Fruit fly (Drosophila melanogaster) whole organism, embryonic: ENCODE results near the gene CG10841.
A peak's percentile ranks its signal among the peaks of the same experiment; 100 is the strongest.

Experiments
- Antp ChIP-seq: fragments of 200-800 bp; sonication (Bioruptor generic); optimal IDR thresholded peaks from 3 replicates; lab custom pipeline; 2016; ENCODE audit warnings: missing biosample characterization, missing genetic modification characterization
- C15 ChIP-seq: fragments of 200-800 bp; sonication (Bioruptor generic); IDR thresholded peaks from 3 replicates; pipeline ENCODE4 v1.3.6; 2022; ENCODE audit warnings: missing biosample characterization, missing genetic modification characterization
- CG10431 ChIP-seq: fragments of 200-800 bp; sonication (Bioruptor generic); optimal IDR thresholded peaks from 3 replicates; lab custom pipeline; 2018; ENCODE audit warnings: missing biosample characterization, mild to moderate bottlenecking, missing genetic modification characterization
- CG10959 ChIP-seq: fragments of 200-800 bp; sonication (Bioruptor generic); IDR thresholded peaks from 2 replicates; pipeline ENCODE4 v1.3.6; 2022; ENCODE audit warnings: missing biosample characterization, missing genetic modification characterization
- CG11560 ChIP-seq: fragments of 200-800 bp; sonication (Bioruptor generic); IDR thresholded peaks from 3 replicates; pipeline ENCODE4 v1.3.6; 2022; ENCODE audit warnings: missing biosample characterization, missing genetic modification characterization
- CG11723 ChIP-seq: fragments of 200-800 bp; sonication (Bioruptor generic); optimal IDR thresholded peaks from 2 replicates; lab custom pipeline; 2017; ENCODE audit warnings: missing biosample characterization, mild to moderate bottlenecking, missing genetic modification characterization
- CG12299 ChIP-seq: fragments of 200-800 bp; sonication (Bioruptor generic); optimal IDR thresholded peaks from 2 replicates; lab custom pipeline; 2018; ENCODE audit warnings: missing biosample characterization, mild to moderate bottlenecking, missing genetic modification characterization
- CG1233 ChIP-seq: fragments of 200-800 bp; sonication (Bioruptor generic); optimal IDR thresholded peaks from 4 replicates; lab custom pipeline; 2018; ENCODE audit warnings: missing biosample characterization, mild to moderate bottlenecking, missing genetic modification characterization
- CG13287 ChIP-seq: fragments of 200-800 bp; sonication (Bioruptor generic); IDR thresholded peaks from 2 replicates; pipeline ENCODE4 v1.3.6; 2022; ENCODE audit warnings: missing biosample characterization, missing genetic modification characterization; ENCODE audit not compliant: partially characterized antibody
- CG13775 ChIP-seq: fragments of 200-800 bp; sonication (Bioruptor generic); optimal IDR thresholded peaks from 3 replicates; lab custom pipeline; 2017; ENCODE audit warnings: missing biosample characterization, mild to moderate bottlenecking, missing genetic modification characterization
- CG15011 ChIP-seq: fragments of 200-800 bp; sonication (Bioruptor generic); optimal IDR thresholded peaks from 3 replicates; lab custom pipeline; 2018; ENCODE audit warnings: missing biosample characterization, mild to moderate bottlenecking, missing genetic modification characterization
- CG1602 ChIP-seq: fragments of 200-800 bp; sonication (Bioruptor generic); optimal IDR thresholded peaks from 3 replicates; lab custom pipeline; 2016; ENCODE audit warnings: missing biosample characterization, missing genetic modification characterization
- CG30431 ChIP-seq: fragments of 200-800 bp; sonication (Bioruptor generic); optimal IDR thresholded peaks from 2 replicates; lab custom pipeline; 2017; ENCODE audit warnings: missing biosample characterization, missing genetic modification characterization
- CG3065 ChIP-seq: fragments of 200-800 bp; sonication (Bioruptor generic); optimal IDR thresholded peaks from 2 replicates; lab custom pipeline; 2016; ENCODE audit warnings: missing biosample characterization, missing genetic modification characterization
- CG32772 ChIP-seq: fragments of 200-800 bp; sonication (Bioruptor generic); IDR thresholded peaks from 2 replicates; pipeline ENCODE4 v1.3.6; 2022; ENCODE audit warnings: missing biosample characterization, missing genetic modification characterization
- CG3995 ChIP-seq: fragments of 200-800 bp; sonication (Bioruptor generic); optimal IDR thresholded peaks from 3 replicates; lab custom pipeline; 2016; ENCODE audit warnings: missing biosample characterization, missing genetic modification characterization
- CG4730 ChIP-seq: fragments of 200-800 bp; sonication (Bioruptor generic); IDR thresholded peaks from 2 replicates; pipeline ENCODE4 v1.3.6; 2022; ENCODE audit warnings: missing biosample characterization, missing genetic modification characterization
- CG5245 ChIP-seq: fragments of 200-800 bp; sonication (Bioruptor generic); optimal IDR thresholded peaks from 3 replicates; lab custom pipeline; 2016; ENCODE audit warnings: missing biosample characterization, missing genetic modification characterization
- CG6175 ChIP-seq: fragments of 200-800 bp; sonication (Bioruptor generic); IDR thresholded peaks from 3 replicates; pipeline ENCODE4 v1.3.6; 2022; ENCODE audit warnings: missing biosample characterization, missing genetic modification characterization
- CG6254 ChIP-seq: fragments of 200-800 bp; sonication (Bioruptor generic); optimal IDR thresholded peaks from 3 replicates; lab custom pipeline; 2017; ENCODE audit warnings: mild to moderate bottlenecking, missing biosample characterization, missing genetic modification reagents, missing genetic modification characterization
- CG6791 ChIP-seq: fragments of 200-800 bp; sonication (Bioruptor generic); IDR thresholded peaks from 3 replicates; pipeline ENCODE4 v1.3.6; 2022; ENCODE audit warnings: missing biosample characterization, missing genetic modification characterization; ENCODE audit not compliant: partially characterized antibody
- CG6813 ChIP-seq: fragments of 200-800 bp; sonication (Bioruptor generic); optimal IDR thresholded peaks from 2 replicates; lab custom pipeline; 2017; ENCODE audit warnings: missing biosample characterization, missing genetic modification characterization, mild to moderate bottlenecking, moderate library complexity, missing genetic modification reagents
- CG7987 ChIP-seq: fragments of 200-800 bp; sonication (Bioruptor generic); optimal IDR thresholded peaks from 2 replicates; lab custom pipeline; 2018; ENCODE audit warnings: missing biosample characterization, mild to moderate bottlenecking, missing genetic modification characterization, moderate library complexity
- CG8388 ChIP-seq: fragments of 200-800 bp; sonication (Bioruptor generic); optimal IDR thresholded peaks from 2 replicates; lab custom pipeline; 2019; ENCODE audit warnings: missing biosample characterization, mild to moderate bottlenecking, missing genetic modification characterization, moderate library complexity
- Camta ChIP-seq: fragments of 200-800 bp; sonication (Bioruptor generic); optimal IDR thresholded peaks from 2 replicates; lab custom pipeline; 2016; ENCODE audit warnings: missing biosample characterization, missing genetic modification characterization
- D ChIP-seq, 2 experiments: fragments of 200-800 bp in 1 of 2; fragments of >200 bp in 1 of 2; sonication (Bioruptor generic) in 1 of 2; optimal IDR thresholded peaks; 2 replicates in 1 of 2; 3 replicates in 1 of 2; lab custom pipeline; 2017; ENCODE audit warnings: mild to moderate bottlenecking in 1 of 2, missing biosample characterization in 1 of 2, missing genetic modification characterization in 1 of 2, missing genetic modification reagents in 1 of 2
- Dfd ChIP-seq, 2 experiments: fragments of >200 bp; optimal IDR thresholded peaks; 2 replicates each; lab custom pipeline; 2017; ENCODE audit warnings: missing biosample characterization in 2 of 2, missing genetic modification characterization in 2 of 2
- Gug ChIP-seq: fragments of 200-800 bp; sonication (Bioruptor generic); IDR thresholded peaks from 4 replicates; pipeline ENCODE4 v1.3.6; 2022; ENCODE audit warnings: missing biosample characterization, missing genetic modification characterization
- H2.0 ChIP-seq: fragments of 200-800 bp; sonication (Bioruptor generic); IDR thresholded peaks from 2 replicates; pipeline ENCODE4 v1.3.6; 2022; ENCODE audit warnings: missing biosample characterization, missing genetic modification characterization
- HLH54F ChIP-seq: fragments of 200-800 bp; sonication (Bioruptor generic); optimal IDR thresholded peaks from 3 replicates; lab custom pipeline; 2016; ENCODE audit warnings: missing biosample characterization, missing genetic modification characterization
- Hand ChIP-seq: fragments of 200-800 bp; sonication (Bioruptor generic); optimal IDR thresholded peaks from 2 replicates; lab custom pipeline; 2017; ENCODE audit warnings: mild to moderate bottlenecking, missing biosample characterization, missing genetic modification reagents, missing genetic modification characterization
- Hey ChIP-seq: fragments of 200-800 bp; sonication (Bioruptor generic); optimal IDR thresholded peaks from 3 replicates; lab custom pipeline; 2018; ENCODE audit warnings: missing biosample characterization, mild to moderate bottlenecking, missing genetic modification characterization
- Hr3 ChIP-seq: fragments of 200-800 bp; sonication (Bioruptor generic); optimal IDR thresholded peaks from 3 replicates; lab custom pipeline; 2016; ENCODE audit warnings: missing biosample characterization, missing genetic modification characterization
- Lpt ChIP-seq: fragments of >200 bp; optimal IDR thresholded peaks from 2 replicates; lab custom pipeline; 2018; ENCODE audit warnings: missing biosample characterization, missing genetic modification characterization
- MBD-R2 ChIP-seq: fragments of 200-800 bp; sonication (Bioruptor generic); IDR thresholded peaks from 2 replicates; pipeline ENCODE4 v1.3.6; 2022; ENCODE audit warnings: missing biosample characterization, missing genetic modification characterization
- NFAT ChIP-seq: fragments of 200-800 bp; sonication (Bioruptor generic); IDR thresholded peaks from 2 replicates; pipeline ENCODE4 v1.3.6; 2022; ENCODE audit warnings: missing biosample characterization, missing genetic modification characterization
- NK7.1 ChIP-seq: fragments of 200-800 bp; sonication (Bioruptor generic); optimal IDR thresholded peaks from 3 replicates; lab custom pipeline; 2016; ENCODE audit warnings: missing biosample characterization, missing genetic modification characterization
- Poxn ChIP-seq: fragments of 200-800 bp; sonication (Bioruptor generic); IDR thresholded peaks from 2 replicates; pipeline ENCODE4 v1.3.6; 2022; ENCODE audit warnings: missing biosample characterization, missing genetic modification characterization
- Rfx ChIP-seq: fragments of 200-800 bp; sonication (Bioruptor generic); IDR thresholded peaks from 2 replicates; pipeline ENCODE4 v1.3.6; 2022; ENCODE audit warnings: missing biosample characterization, missing genetic modification characterization
- Taf1 ChIP-seq: fragments of 200-800 bp; sonication (Bioruptor generic); IDR thresholded peaks from 2 replicates; pipeline ENCODE4 v1.3.6; 2022; ENCODE audit warnings: missing biosample characterization, missing genetic modification characterization
- caup ChIP-seq: fragments of 200-800 bp; sonication (Bioruptor generic); optimal IDR thresholded peaks from 3 replicates; lab custom pipeline; 2017; ENCODE audit warnings: missing biosample characterization, mild to moderate bottlenecking, missing genetic modification characterization, moderate library complexity; ENCODE audit not compliant: severe bottlenecking
- disco-r ChIP-seq: fragments of 200-800 bp; sonication (Bioruptor generic); optimal IDR thresholded peaks from 2 replicates; lab custom pipeline; 2016; ENCODE audit warnings: missing biosample characterization, missing genetic modification characterization
- ems ChIP-seq: fragments of 200-800 bp; sonication (Bioruptor generic); optimal IDR thresholded peaks from 3 replicates; lab custom pipeline; 2016; ENCODE audit warnings: missing biosample characterization, missing genetic modification characterization
- insv ChIP-seq, 2 experiments: fragments of 200-800 bp; sonication (Bioruptor generic); optimal IDR thresholded peaks; 3 replicates each; lab custom pipeline; 2016 to 2018; ENCODE audit warnings: missing biosample characterization in 2 of 2, missing genetic modification characterization in 2 of 2
- nerfin-1 ChIP-seq: fragments of 200-800 bp; sonication (Bioruptor generic); optimal IDR thresholded peaks from 3 replicates; lab custom pipeline; 2019; ENCODE audit warnings: missing biosample characterization, mild to moderate bottlenecking, missing genetic modification characterization, moderate library complexity
- pfk ChIP-seq: fragments of 200-800 bp; sonication (Bioruptor generic); optimal IDR thresholded peaks from 2 replicates; lab custom pipeline; 2018; ENCODE audit warnings: missing biosample characterization, mild to moderate bottlenecking, missing genetic modification characterization, moderate library complexity
- slbo ChIP-seq: fragments of 200-800 bp; sonication (Bioruptor generic); IDR thresholded peaks from 2 replicates; pipeline ENCODE4 v1.3.6; 2022; ENCODE audit warnings: missing biosample characterization, missing genetic modification characterization
- stc ChIP-seq: fragments of 200-800 bp; sonication (Bioruptor generic); IDR thresholded peaks from 2 replicates; pipeline ENCODE4 v1.3.6; 2022; ENCODE audit warnings: missing biosample characterization, missing genetic modification characterization
- tna ChIP-seq: fragments of 200-800 bp; sonication (Bioruptor generic); IDR thresholded peaks from 2 replicates; pipeline ENCODE4 v1.3.6; 2022; ENCODE audit warnings: missing biosample characterization, missing genetic modification characterization; ENCODE audit not compliant: partially characterized antibody
- trh ChIP-seq: fragments of 200-800 bp; sonication (Bioruptor generic); optimal IDR thresholded peaks from 2 replicates; lab custom pipeline; 2016; ENCODE audit warnings: missing biosample characterization, missing genetic modification characterization
- tx ChIP-seq: fragments of 200-800 bp; sonication (Bioruptor generic); optimal IDR thresholded peaks from 2 replicates; lab custom pipeline; 2016; ENCODE audit warnings: missing biosample characterization, missing genetic modification characterization
- zf30C ChIP-seq: fragments of 200-800 bp; sonication (Bioruptor generic); optimal IDR thresholded peaks from 3 replicates; lab custom pipeline; 2018; ENCODE audit warnings: missing biosample characterization, mild to moderate bottlenecking, missing genetic modification characterization

Gene CG10841

DNA sequence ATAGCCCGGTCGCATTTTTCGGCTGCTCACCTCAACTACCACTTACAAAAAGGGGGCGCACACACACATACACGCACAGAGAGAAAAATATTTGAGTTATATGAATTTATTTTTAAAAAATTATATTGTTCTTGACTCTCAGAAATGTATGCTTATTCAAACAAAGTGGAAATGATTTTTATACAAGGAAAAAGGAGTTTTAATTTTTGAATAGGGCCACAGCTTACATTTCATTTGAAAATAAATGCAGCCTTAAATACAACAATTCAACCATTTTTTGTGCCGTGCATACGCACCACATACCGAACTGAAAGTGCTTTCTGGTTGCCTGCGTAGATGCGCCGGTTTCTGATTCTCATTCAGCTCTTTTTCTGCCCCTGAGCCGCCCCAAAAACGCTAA is 31.2 kb upstream of the CG10841 start (continued):
- TF ChIP-seq CG10431 (no peak), ems (GFP tag; lab: Kevin White, UChicago) (no peak), CG3065 (GFP tag; lab: Kevin White, UChicago) (no peak), Hey (tag; lab: Kevin White, UChicago) (no peak), CG15011 (no peak), Lpt (GFP tag; lab: Kevin White, UChicago) (no peak), Hand (GFP tag; lab: Kevin White, UChicago) (peak; percentile 26), CG7987 (GFP tag; lab: Kevin White, UChicago) (no peak), Hr3 (no peak), stc (GFP tag; lab: Robert Waterston, UW) (0 out of 2 replicates have a peak, but pooled peaks have one; percentile 37), CG13775 (no peak), CG8388 (GFP tag; lab: Kevin White, UChicago) (no peak), Antp (no peak), CG11723 (GFP tag; lab: Kevin White, UChicago) (no peak), D (optimal IDR thresholded peaks at IDR 0.05; lab: Kevin White, UChicago) (no peak), D (GFP tag; optimal IDR thresholded peaks at IDR 0.05; lab: Kevin White, UChicago) (no peak), Camta (GFP tag; lab: Kevin White, UChicago) (no peak), H2.0 (GFP tag; lab: Robert Waterston, UW) (no peak), C15 (GFP tag; lab: Robert Waterston, UW) (no peak), slbo (GFP tag; lab: Robert Waterston, UW) (peak; percentile 41), tna (GFP tag; lab: Robert Waterston, UW) (no peak), CG1233 (no peak), CG11560 (tag; lab: Robert Waterston, UW) (no peak), NFAT (GFP tag; lab: Robert Waterston, UW) (no peak), CG3995 (GFP tag; lab: Kevin White, UChicago) (no peak), CG6254 (GFP tag; lab: Kevin White, UChicago) (no peak), Rfx (GFP tag; lab: Robert Waterston, UW) (peak; percentile 44; the same call in 1 of the 2 replicates), CG6813 (GFP tag; lab: Kevin White, UChicago) (no peak), CG30431 (GFP tag; lab: Kevin White, UChicago) (no peak), CG6175 (GFP tag; lab: Robert Waterston, UW) (no peak), Taf1 (no peak), CG4730 (GFP tag; lab: Robert Waterston, UW) (no peak), CG32772 (no peak), Poxn (GFP tag; lab: Robert Waterston, UW) (no peak), HLH54F (GFP tag; lab: Kevin White, UChicago) (no peak), CG13287 (GFP tag; lab: Robert Waterston, UW) (no peak), CG10959 (no peak), trh (GFP tag; lab: Kevin White, UChicago) (no peak), tx (GFP tag; lab: Kevin White, UChicago) (no peak), NK7.1 (GFP tag; lab: Kevin White, UChicago) (no peak), CG12299 (no peak), MBD-R2 (GFP tag; lab: Robert Waterston, UW) (no peak), CG6791 (GFP tag; lab: Robert Waterston, UW) (no peak), disco-r (GFP tag; lab: Kevin White, UChicago) (no peak), CG1602 (GFP tag; lab: Kevin White, UChicago) (no peak), zf30C (GFP tag; lab: Kevin White, UChicago) (no peak), caup (GFP tag; lab: Kevin White, UChicago) (peak; percentile 1), CG5245 (GFP tag; lab: Kevin White, UChicago) (no peak), pfk (GFP tag; lab: Kevin White, UChicago) (no peak), nerfin-1 (tag; lab: Kevin White, UChicago) (no peak), Gug (GFP tag; lab: Robert Waterston, UW) (0 out of 4 replicates have a peak, but pooled peaks have one; percentile 11), insv (GFP tag; optimal IDR thresholded peaks at IDR 0.05; lab: Kevin White, UChicago) (no peak), Dfd (GFP tag; optimal IDR thresholded peaks at IDR 0.05; lab: Kevin White, UChicago) (no peak)
